Fruit fly (Drosophila melanogaster): ENCODE results near the gene Ddx1.
A peak's percentile ranks its signal among the peaks of the same experiment; 100 is the strongest.

Ddx1 gene

dm6 chr3L:22262797-22263423 lies at the start of gene Ddx1, which contains the start of gene Rich (continued):
- TF ChIP-seq Deaf1 (tag; optimal IDR thresholded peaks at IDR 0.05) (no peak), CG13624 (GFP tag; optimal IDR thresholded peaks at IDR 0.05) (peak; percentile 41), org-1 (GFP tag; optimal IDR thresholded peaks at IDR 0.05) (no peak), CG32767 (GFP tag; IDR thresholded peaks at IDR 0.05) (no peak), zen2 (GFP tag; IDR thresholded peaks at IDR 0.05; ENCODE audit: partially characterized antibody) (no peak; the same call in 2 of the 3 replicates), CG4282 (GFP tag; optimal IDR thresholded peaks at IDR 0.05) (no peak), hth (optimal IDR thresholded peaks at IDR 0.05) (no peak), Nf-YC (tag; optimal IDR thresholded peaks at IDR 0.05) (no peak), psq (GFP tag; optimal IDR thresholded peaks at IDR 0.05) (no peak), onecut (GFP tag; IDR thresholded peaks at IDR 0.05) (no peak), odd (GFP tag; optimal IDR thresholded peaks at IDR 0.05) (no peak), esg (GFP tag; conservative IDR thresholded peaks at IDR 0.05) (no peak), luna (GFP tag; optimal IDR thresholded peaks at IDR 0.05) (no peak), CG2199 (GFP tag; IDR thresholded peaks at IDR 0.05) (no peak), ato (GFP tag; IDR thresholded peaks at IDR 0.05; ENCODE audit: partially characterized antibody) (no peak), hkb (optimal IDR thresholded peaks at IDR 0.05) (no peak), hkb (GFP tag; IDR thresholded peaks at IDR 0.05) (no peak), scrt (GFP tag; optimal IDR thresholded peaks at IDR 0.05) (no peak), kah (GFP tag; optimal IDR thresholded peaks at IDR 0.05) (peak; percentile 37), CG34376 (GFP tag; optimal IDR thresholded peaks at IDR 0.05) (peak; percentile 28), E2f2 (GFP tag; IDR thresholded peaks at IDR 0.05) (no peak), H15 (GFP tag; IDR thresholded peaks at IDR 0.05) (no peak), CG7556 (GFP tag; optimal IDR thresholded peaks at IDR 0.05) (peak; percentile 64), CG15073 (GFP tag; optimal IDR thresholded peaks at IDR 0.05) (no peak), stc (GFP tag; IDR thresholded peaks at IDR 0.05) (no peak), ab (GFP tag; optimal IDR thresholded peaks at IDR 0.05) (no peak), bab2 (GFP tag; optimal IDR thresholded peaks at IDR 0.05) (peak; percentile 21), CG6254 (GFP tag; optimal IDR thresholded peaks at IDR 0.05) (peak; percentile 49), Hmr (GFP tag; optimal IDR thresholded peaks at IDR 0.05) (peak; percentile 49), CG10462 (GFP tag; optimal IDR thresholded peaks at IDR 0.05) (peak; percentile 33), CG10543 (GFP tag; optimal IDR thresholded peaks at IDR 0.05) (peak; percentile 56), dmrt99B (tag; optimal IDR thresholded peaks at IDR 0.05) (no peak), Dad (GFP tag; optimal IDR thresholded peaks at IDR 0.05) (peak; percentile 41), Ada2b (GFP tag; IDR thresholded peaks at IDR 0.05) (no peak), Neu2 (GFP tag; optimal IDR thresholded peaks at IDR 0.05; ENCODE audit: borderline replicate concordance) (no peak), CG2120 (GFP tag; optimal IDR thresholded peaks at IDR 0.05) (peak; percentile 72), sr (GFP tag; IDR thresholded peaks at IDR 0.05) (no peak), CG12155 (GFP tag; optimal IDR thresholded peaks at IDR 0.05) (peak; percentile 48), mam (GFP tag; optimal IDR thresholded peaks at IDR 0.05) (peak; percentile 33), CG15514 (GFP tag; optimal IDR thresholded peaks at IDR 0.05) (peak; percentile 98), NC2β (GFP tag; optimal IDR thresholded peaks at IDR 0.05) (no peak), HLH4C (GFP tag; IDR thresholded peaks at IDR 0.05; ENCODE audit: partially characterized antibody) (no peak), CG11456 (GFP tag; IDR thresholded peaks at IDR 0.05) (peak; percentile 6; the same call in 1 of the 3 replicates), nerfin-1 (tag; optimal IDR thresholded peaks at IDR 0.05) (peak; percentile 95), cato (GFP tag; optimal IDR thresholded peaks at IDR 0.05; ENCODE audit: borderline replicate concordance) (peak; percentile 15), CG10979 (tag; optimal IDR thresholded peaks at IDR 0.05) (peak; percentile 32), Side (GFP tag; optimal IDR thresholded peaks at IDR 0.05) (peak; percentile 33), Hmx (GFP tag; optimal IDR thresholded peaks at IDR 0.05) (peak; percentile 9), twi (tag; optimal IDR thresholded peaks at IDR 0.05) (peak; percentile 18), CG10321 (GFP tag; IDR thresholded peaks at IDR 0.05) (no peak), CG5953 (GFP tag; IDR thresholded peaks at IDR 0.05) (no peak)
